Worm (Caenorhabditis elegans) whole organism, L3 larva: ENCODE results near the gene T22B2.3.

ENCODE experiments used
- R02D3.7 ChIP-seq: fragments of 150-350 bp; optimal IDR thresholded peaks from 2 replicates; lab custom pipeline; 2014; ENCODE audit warnings: missing biosample characterization, missing genetic modification characterization
- ZK546.5 ChIP-seq: sonication (generic microtip); optimal IDR thresholded peaks from 2 replicates; lab custom pipeline; 2017; ENCODE audit warnings: missing biosample characterization, missing genetic modification characterization
- ceh-28 ChIP-seq: fragments of 150-350 bp; optimal IDR thresholded peaks from 2 replicates; lab custom pipeline; 2014; ENCODE audit warnings: missing biosample characterization, missing genetic modification reagents, missing genetic modification characterization
- ceh-82 ChIP-seq: fragments of 150-350 bp; optimal IDR thresholded peaks from 2 replicates; lab custom pipeline; 2014; ENCODE audit warnings: missing biosample characterization, missing genetic modification characterization
- ceh-9 ChIP-seq: sonication (generic microtip); optimal IDR thresholded peaks from 2 replicates; lab custom pipeline; 2018; ENCODE audit warnings: missing biosample characterization, missing genetic modification characterization
- daf-12 ChIP-seq: fragments of 150-350 bp; optimal IDR thresholded peaks from 2 replicates; lab custom pipeline; 2014; ENCODE audit warnings: missing biosample characterization, missing genetic modification reagents, missing genetic modification characterization
- egl-5 ChIP-seq: fragments of 150-350 bp; optimal IDR thresholded peaks from 2 replicates; lab custom pipeline; 2017; ENCODE audit warnings: missing biosample characterization, missing genetic modification reagents, missing genetic modification characterization, inconsistent platforms
- elt-2 ChIP-seq: sonication (generic microtip); optimal IDR thresholded peaks from 2 replicates; lab custom pipeline; 2016; ENCODE audit warnings: missing genetic modification reagents, mild to moderate bottlenecking, missing genetic modification characterization, missing compliant biosample characterization
- elt-3 ChIP-seq, 3 experiments: fragments of 150-350 bp in 1 of 3; sonication (generic microtip) in 2 of 3; optimal IDR thresholded peaks; 2 replicates in 2 of 3; 4 replicates in 1 of 3; lab custom pipeline; 2014 to 2017; ENCODE audit warnings: missing biosample characterization in 3 of 3, missing genetic modification characterization in 3 of 3
- fkh-10 ChIP-seq: sonication (generic microtip); optimal IDR thresholded peaks from 2 replicates; lab custom pipeline; 2017; ENCODE audit warnings: missing biosample characterization, missing genetic modification reagents, missing genetic modification characterization
- fos-1 ChIP-seq: fragments of 150-350 bp; optimal IDR thresholded peaks from 2 replicates; lab custom pipeline; 2014; ENCODE audit warnings: missing biosample characterization, missing genetic modification characterization
- hmg-11 ChIP-seq: sonication (generic microtip); optimal IDR thresholded peaks from 2 replicates; lab custom pipeline; 2016; ENCODE audit warnings: missing genetic modification characterization, missing compliant biosample characterization
- jun-1 ChIP-seq: fragments of 150-350 bp; optimal IDR thresholded peaks from 2 replicates; lab custom pipeline; 2014; ENCODE audit warnings: missing biosample characterization, missing genetic modification reagents, missing genetic modification characterization
- lin-15B ChIP-seq: fragments of 150-350 bp; optimal IDR thresholded peaks from 2 replicates; lab custom pipeline; 2014; ENCODE audit warnings: missing biosample characterization, missing genetic modification characterization
- lin-39 ChIP-seq: fragments of 150-350 bp; optimal IDR thresholded peaks from 2 replicates; lab custom pipeline; 2018; ENCODE audit warnings: missing biosample characterization, missing genetic modification reagents, missing genetic modification characterization
- lsy-12 ChIP-seq: sonication (generic microtip); optimal IDR thresholded peaks from 2 replicates; lab custom pipeline; 2016; ENCODE audit warnings: mild to moderate bottlenecking, missing genetic modification characterization, missing compliant biosample characterization
- mdl-1 ChIP-seq: fragments of 150-350 bp; optimal IDR thresholded peaks from 2 replicates; lab custom pipeline; 2014; ENCODE audit warnings: missing biosample characterization, missing genetic modification characterization
- mml-1 ChIP-seq: fragments of 150-350 bp; sonication (generic microtip); optimal IDR thresholded peaks from 3 replicates; lab custom pipeline; 2014; ENCODE audit warnings: missing biosample characterization, missing genetic modification characterization
- nhr-11 ChIP-seq: fragments of 150-350 bp; optimal IDR thresholded peaks from 2 replicates; lab custom pipeline; 2014; ENCODE audit warnings: missing biosample characterization, missing genetic modification characterization
- nhr-23 ChIP-seq: fragments of 150-350 bp; optimal IDR thresholded peaks from 2 replicates; lab custom pipeline; 2014; ENCODE audit warnings: missing biosample characterization, missing genetic modification reagents, missing genetic modification characterization
- nhr-237 ChIP-seq: fragments of 150-350 bp; optimal IDR thresholded peaks from 2 replicates; lab custom pipeline; 2014; ENCODE audit warnings: missing biosample characterization, missing genetic modification characterization
- nhr-25 ChIP-seq: sonication (generic microtip); optimal IDR thresholded peaks from 2 replicates; lab custom pipeline; 2017; ENCODE audit warnings: missing biosample characterization, missing genetic modification characterization
- nhr-28 ChIP-seq: fragments of 150-350 bp; optimal IDR thresholded peaks from 2 replicates; lab custom pipeline; 2014; ENCODE audit warnings: missing biosample characterization, missing genetic modification characterization
- nhr-43 ChIP-seq: sonication (generic microtip); optimal IDR thresholded peaks from 2 replicates; lab custom pipeline; 2016; ENCODE audit warnings: mild to moderate bottlenecking, missing genetic modification characterization, missing compliant biosample characterization; ENCODE audit not compliant: poor library complexity, severe bottlenecking
- nhr-67 ChIP-seq: fragments of 150-350 bp; optimal IDR thresholded peaks from 2 replicates; lab custom pipeline; 2014; ENCODE audit warnings: missing biosample characterization, missing genetic modification characterization
- nhr-77 ChIP-seq: fragments of 150-350 bp; optimal IDR thresholded peaks from 2 replicates; lab custom pipeline; 2014; ENCODE audit warnings: missing biosample characterization, missing genetic modification characterization
- pha-4 ChIP-seq: fragments of 150-350 bp; optimal IDR thresholded peaks from 2 replicates; lab custom pipeline; 2014; ENCODE audit warnings: missing biosample characterization, missing genetic modification reagents, missing genetic modification characterization
- pqm-1 ChIP-seq: fragments of 150-350 bp; optimal IDR thresholded peaks from 2 replicates; lab custom pipeline; 2017; ENCODE audit warnings: missing biosample characterization, missing genetic modification characterization, inconsistent platforms
- sea-2 ChIP-seq: fragments of 150-350 bp; sonication (generic microtip); optimal IDR thresholded peaks from 4 replicates; lab custom pipeline; 2014; ENCODE audit warnings: missing biosample characterization, missing genetic modification reagents, missing genetic modification characterization
- snpc-4 ChIP-seq: fragments of 150-350 bp; optimal IDR thresholded peaks from 2 replicates; lab custom pipeline; 2014; ENCODE audit warnings: missing biosample characterization, missing genetic modification characterization
- tbx-2 ChIP-seq: sonication (generic microtip); optimal IDR thresholded peaks from 2 replicates; lab custom pipeline; 2016; ENCODE audit warnings: mild to moderate bottlenecking, missing genetic modification characterization, missing compliant biosample characterization
- unc-39 ChIP-seq: sonication (generic microtip); optimal IDR thresholded peaks from 4 replicates; lab custom pipeline; 2017; ENCODE audit warnings: missing biosample characterization, missing genetic modification characterization
- zag-1 ChIP-seq: fragments of 150-350 bp; optimal IDR thresholded peaks from 2 replicates; lab custom pipeline; 2014; ENCODE audit warnings: missing biosample characterization, missing genetic modification characterization
- ztf-11 ChIP-seq: fragments of 150-350 bp; optimal IDR thresholded peaks from 2 replicates; lab custom pipeline; 2014; ENCODE audit warnings: missing biosample characterization, missing genetic modification characterization
- ztf-4 ChIP-seq: fragments of 150-350 bp; optimal IDR thresholded peaks from 2 replicates; lab custom pipeline; 2014; ENCODE audit warnings: missing biosample characterization, missing genetic modification characterization

The T22B2.3 gene

DNA sequence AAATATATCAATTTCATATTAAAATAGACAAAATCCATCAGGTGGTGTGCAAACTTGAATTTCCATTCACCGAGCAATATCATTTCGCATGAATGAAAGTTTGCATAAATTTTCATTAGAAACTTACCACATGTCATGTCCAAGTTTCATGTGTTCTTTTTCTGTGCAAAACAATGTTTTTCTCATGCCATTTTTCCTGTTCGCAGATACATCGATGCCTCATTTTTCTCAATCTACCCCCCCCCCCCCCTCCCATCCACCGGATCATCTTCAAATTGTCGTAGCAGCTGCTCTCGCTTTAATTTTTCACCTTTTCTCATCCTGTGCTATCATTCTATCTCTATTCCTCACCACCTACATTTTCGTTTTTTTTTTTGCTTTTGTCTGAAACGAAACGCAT lies 21.8 kb downstream of the T22B2.3 start, which contains the start of gene T19D2.3:
Gene T19D2.3, plus strand, starts transcription at position 301 of the 400 bp plus-strand sequence.
- TF ChIP-seq egl-5 (tag; lab: Kevin White, UChicago) (no peak), nhr-77 (tag; lab: Kevin White, UChicago) (no peak), lin-15B (tag; lab: Kevin White, UChicago) (no peak), fos-1 (tag; lab: Kevin White, UChicago) (no peak), mml-1 (no peak), R02D3.7 (tag; lab: Kevin White, UChicago) (no peak), ztf-11 (no peak), nhr-25 (tag; lab: Kevin White, UChicago) (no peak), snpc-4 (tag; lab: Kevin White, UChicago) (no peak), tbx-2 (tag; lab: Kevin White, UChicago) (no peak), nhr-11 (tag; lab: Kevin White, UChicago) (no peak), ZK546.5 (tag; lab: Kevin White, UChicago) (no peak), ceh-9 (tag; lab: Kevin White, UChicago) (no peak), pha-4 (no peak), nhr-67 (tag; lab: Kevin White, UChicago) (no peak), mdl-1 (tag; lab: Kevin White, UChicago) (no peak), lsy-12 (tag; lab: Kevin White, UChicago) (no peak), elt-2 (tag; lab: Kevin White, UChicago) (no peak), jun-1 (tag; lab: Kevin White, UChicago) (no peak), fkh-10 (GFP tag; lab: Kevin White, UChicago) (no peak)

DNA sequence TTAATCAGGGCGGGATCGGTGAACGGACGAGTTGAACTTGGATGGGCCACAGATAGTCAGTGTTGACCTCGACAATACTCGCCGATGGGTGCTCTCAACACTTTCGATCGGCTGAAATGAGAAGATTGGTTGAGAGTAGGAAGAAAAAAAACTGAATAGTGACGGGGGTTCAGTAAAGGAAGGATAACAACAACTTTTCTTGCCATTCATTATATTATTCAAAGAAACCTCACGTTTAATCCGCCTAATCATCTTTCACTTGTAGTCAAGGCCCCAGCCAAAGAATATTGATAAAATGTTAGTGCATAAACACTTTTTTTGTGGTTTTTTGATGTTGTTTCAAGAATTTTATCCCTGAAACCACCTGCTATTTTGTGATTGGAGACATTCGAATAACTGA lies 25.2 kb downstream of the T22B2.3 start, which contains the start of gene T19D2.13:
Gene T19D2.13, minus strand, starts transcription at position 101 of the 400 bp plus-strand sequence.
- no peak for TF ChIP-seq nhr-11 (tag; lab: Kevin White, UChicago)
- no peak for TF ChIP-seq lin-15B (tag; lab: Kevin White, UChicago)
- no peak for TF ChIP-seq fkh-10 (GFP tag; lab: Kevin White, UChicago)

DNA sequence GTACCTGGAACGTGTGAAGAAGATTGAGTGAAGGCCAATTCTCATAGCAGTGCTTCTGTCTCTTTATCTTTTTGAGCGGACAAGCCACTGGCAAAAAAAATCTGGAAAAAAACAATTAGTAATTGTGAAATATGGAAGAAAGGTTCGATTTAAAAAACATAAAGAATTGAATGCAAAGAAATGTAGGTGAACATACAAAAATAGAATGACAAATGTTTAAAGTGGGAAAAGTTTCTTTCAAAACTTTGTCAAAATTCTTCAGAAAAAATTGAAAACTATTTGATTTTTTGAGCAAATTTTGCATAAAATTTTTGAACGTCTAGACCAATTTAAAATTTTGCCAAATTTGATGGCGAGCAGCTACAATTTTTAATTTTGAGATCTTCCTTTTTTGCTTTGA lies 26.1 kb downstream of the T22B2.3 start, which contains the start of gene ptp-4A2:
Gene ptp-4A2, minus strand, starts transcription at position 101 of the 400 bp plus-strand sequence.
- TF ChIP-seq jun-1 (tag; lab: Kevin White, UChicago) (no peak), ztf-4 (tag; lab: Kevin White, UChicago) (no peak), fos-1 (tag; lab: Kevin White, UChicago) (no peak), lin-39 (tag; lab: Kevin White, UChicago) (no peak), ceh-82 (tag; lab: Kevin White, UChicago) (no peak), nhr-25 (tag; lab: Kevin White, UChicago) (no peak), zag-1 (tag; lab: Kevin White, UChicago) (no peak), lin-15B (tag; lab: Kevin White, UChicago) (no peak), nhr-23 (tag; lab: Kevin White, UChicago) (no peak), elt-3 (tag; optimal IDR thresholded peaks at IDR 0.05; lab: Kevin White, UChicago) (no peak), daf-12 (tag; lab: Kevin White, UChicago) (no peak), nhr-77 (tag; lab: Kevin White, UChicago) (no peak), ceh-28 (tag; lab: Kevin White, UChicago) (no peak), tbx-2 (tag; lab: Kevin White, UChicago) (no peak), nhr-11 (tag; lab: Kevin White, UChicago) (no peak), nhr-43 (no peak), elt-2 (tag; lab: Kevin White, UChicago) (no peak), mdl-1 (tag; lab: Kevin White, UChicago) (no peak), ceh-9 (tag; lab: Kevin White, UChicago) (no peak), unc-39 (tag; lab: Kevin White, UChicago) (no peak)
- TF ChIP-seq, all 47 proteins: peak for 0

DNA sequence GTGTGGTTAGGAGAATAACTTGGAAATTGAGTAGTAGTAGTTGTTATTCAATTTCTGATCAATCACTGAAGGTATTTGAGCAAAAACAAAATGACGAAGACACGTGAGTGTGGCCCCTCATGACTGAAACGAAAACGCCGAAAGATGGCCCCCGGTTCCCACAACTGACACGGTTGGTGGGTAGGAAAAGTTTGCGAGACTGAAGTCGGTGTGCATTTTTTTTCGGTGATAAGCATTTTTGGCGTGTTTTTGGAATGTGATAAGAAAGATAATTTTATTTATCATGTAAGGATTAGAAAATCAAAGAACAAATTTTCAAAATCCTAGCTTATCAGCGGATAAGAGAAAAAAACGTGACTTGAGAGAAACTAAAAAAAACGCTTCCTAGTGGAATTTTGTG lies 27.0 kb downstream of the T22B2.3 start:
- TF ChIP-seq egl-5 (tag; lab: Kevin White, UChicago) (no peak), pqm-1 (tag; lab: Kevin White, UChicago) (peak; percentile 66), ceh-9 (tag; lab: Kevin White, UChicago) (no peak), ceh-28 (tag; lab: Kevin White, UChicago) (no peak), sea-2 (no peak), elt-2 (tag; lab: Kevin White, UChicago) (peak; percentile 90), lin-39 (tag; lab: Kevin White, UChicago) (no peak), nhr-237 (tag; lab: Kevin White, UChicago) (no peak), nhr-28 (tag; lab: Kevin White, UChicago) (no peak), jun-1 (tag; lab: Kevin White, UChicago) (peak; percentile 67), ceh-82 (tag; lab: Kevin White, UChicago) (no peak), ztf-4 (tag; lab: Kevin White, UChicago) (no peak), nhr-25 (tag; lab: Kevin White, UChicago) (no peak), pha-4 (peak; percentile 21), nhr-23 (tag; lab: Kevin White, UChicago) (no peak), hmg-11 (tag; lab: Kevin White, UChicago) (no peak), nhr-11 (tag; lab: Kevin White, UChicago) (no peak)
